Worm (Caenorhabditis elegans) whole organism, L3 larva: ENCODE data around the gene srh-194.

Source experiments
- ceh-82 ChIP-seq: fragments of 150-350 bp; optimal IDR thresholded peaks from 2 replicates; lab custom pipeline; 2014; ENCODE audit warnings: missing biosample characterization, missing genetic modification characterization
- nhr-12 ChIP-seq: fragments of 150-350 bp; optimal IDR thresholded peaks from 2 replicates; lab custom pipeline; 2014; ENCODE audit warnings: missing biosample characterization, missing genetic modification characterization
- nhr-23 ChIP-seq: fragments of 150-350 bp; optimal IDR thresholded peaks from 2 replicates; lab custom pipeline; 2014; ENCODE audit warnings: missing biosample characterization, missing genetic modification reagents, missing genetic modification characterization

- no peak for TF ChIP-seq nhr-23
- no peak for TF ChIP-seq ceh-82 (tag; lab: Kevin White, UChicago)
- no peak for TF ChIP-seq nhr-12 (tag; lab: Kevin White, UChicago)
These were observed 33.2 kb downstream of the srh-194 start, which contains the start of gene srt-3 for ce11 chrV:4260090-4260489.
